Fruit fly (Drosophila melanogaster) whole organism, embryonic: Measurements from ENCODE around the gene Cpr65Au.

Source experiments
- Adf1 ChIP-seq: fragments of 200-800 bp; sonication (Bioruptor generic); IDR thresholded peaks from 2 replicates; pipeline ENCODE4 v1.3.6; 2022; ENCODE audit warnings: missing biosample characterization, missing genetic modification characterization
- BEAF-32 ChIP-seq: fragments of 200-800 bp; sonication (Bioruptor generic); optimal IDR thresholded peaks from 3 replicates; lab custom pipeline; 2017; ENCODE audit warnings: missing biosample characterization, missing genetic modification characterization, mild to moderate bottlenecking, moderate library complexity, missing genetic modification reagents
- Blimp-1 ChIP-seq: fragments of 200-800 bp; sonication (Bioruptor generic); optimal IDR thresholded peaks from 3 replicates; lab custom pipeline; 2018; ENCODE audit warnings: missing biosample characterization, missing genetic modification characterization, mild to moderate bottlenecking, moderate library complexity, missing genetic modification reagents
- CG10366 ChIP-seq: fragments of 200-800 bp; sonication (Bioruptor generic); IDR thresholded peaks from 2 replicates; pipeline ENCODE4 v1.3.6; 2022; ENCODE audit warnings: missing biosample characterization, missing genetic modification characterization
- CG10565 ChIP-seq: fragments of 200-800 bp; sonication (Bioruptor generic); optimal IDR thresholded peaks from 3 replicates; lab custom pipeline; 2016; ENCODE audit warnings: missing biosample characterization, mild to moderate bottlenecking, missing genetic modification characterization
- CG11456 ChIP-seq: fragments of 200-800 bp; sonication (Bioruptor generic); IDR thresholded peaks from 3 replicates; pipeline ENCODE4 v1.3.6; 2022; ENCODE audit warnings: missing biosample characterization, missing genetic modification characterization
- CG12104 ChIP-seq: fragments of 200-800 bp; sonication (Bioruptor generic); optimal IDR thresholded peaks from 3 replicates; lab custom pipeline; 2016; ENCODE audit warnings: missing biosample characterization, missing genetic modification characterization
- CG1233 ChIP-seq: fragments of 200-800 bp; sonication (Bioruptor generic); optimal IDR thresholded peaks from 4 replicates; lab custom pipeline; 2018; ENCODE audit warnings: missing biosample characterization, mild to moderate bottlenecking, missing genetic modification characterization
- CG12391 ChIP-seq: fragments of 200-800 bp; sonication (Bioruptor generic); optimal IDR thresholded peaks from 3 replicates; lab custom pipeline; 2018; ENCODE audit warnings: missing biosample characterization, mild to moderate bottlenecking, missing genetic modification characterization, moderate library complexity
- CG15269 ChIP-seq: fragments of 200-800 bp; sonication (Bioruptor generic); optimal IDR thresholded peaks from 2 replicates; lab custom pipeline; 2018; ENCODE audit warnings: missing biosample characterization, mild to moderate bottlenecking, missing genetic modification characterization, moderate library complexity
- CG16863 ChIP-seq: fragments of 200-800 bp; sonication (Bioruptor generic); optimal IDR thresholded peaks from 3 replicates; lab custom pipeline; 2016; ENCODE audit warnings: missing biosample characterization, missing genetic modification characterization
- CG18011 ChIP-seq: fragments of 200-800 bp; sonication (Bioruptor generic); optimal IDR thresholded peaks from 2 replicates; lab custom pipeline; 2017; ENCODE audit warnings: missing biosample characterization, missing genetic modification characterization, mild to moderate bottlenecking, moderate library complexity, missing genotype
- CG2202 ChIP-seq: fragments of 200-800 bp; sonication (Bioruptor generic); optimal IDR thresholded peaks from 2 replicates; lab custom pipeline; 2018; ENCODE audit warnings: missing biosample characterization, mild to moderate bottlenecking, missing genetic modification characterization
- CG30431 ChIP-seq: fragments of 200-800 bp; sonication (Bioruptor generic); optimal IDR thresholded peaks from 2 replicates; lab custom pipeline; 2017; ENCODE audit warnings: missing biosample characterization, missing genetic modification characterization
- CG3065 ChIP-seq: fragments of 200-800 bp; sonication (Bioruptor generic); optimal IDR thresholded peaks from 2 replicates; lab custom pipeline; 2016; ENCODE audit warnings: missing biosample characterization, missing genetic modification characterization
- CG8290 ChIP-seq, 3 experiments: fragments of 200-800 bp; sonication (Bioruptor generic); optimal IDR thresholded peaks; 2 replicates each; lab custom pipeline; 2016 to 2019; ENCODE audit warnings: missing biosample characterization in 3 of 3, missing genetic modification characterization in 3 of 3, mild to moderate bottlenecking in 2 of 3, moderate library complexity in 1 of 3
- CHES-1-like ChIP-seq: fragments of 200-800 bp; sonication (Bioruptor generic); optimal IDR thresholded peaks from 2 replicates; lab custom pipeline; 2016; ENCODE audit warnings: missing biosample characterization, missing genetic modification characterization
- CTCF ChIP-seq: fragments of 200-800 bp; sonication (Bioruptor generic); optimal IDR thresholded peaks from 2 replicates; lab custom pipeline; 2017; ENCODE audit warnings: missing biosample characterization, mild to moderate bottlenecking, missing genetic modification characterization, moderate library complexity
- E2f1 ChIP-seq: fragments of 200-800 bp; sonication (Bioruptor generic); IDR thresholded peaks from 2 replicates; pipeline ENCODE4 v1.3.6; 2022; ENCODE audit warnings: missing biosample characterization, missing genetic modification characterization
- GATAe ChIP-seq: fragments of 200-800 bp; sonication (Bioruptor generic); conservative IDR thresholded peaks from 2 replicates; pipeline ENCODE4 v1.3.6; 2022; ENCODE audit warnings: missing biosample characterization, missing genetic modification characterization
- HLH3B ChIP-seq: fragments of 200-800 bp; sonication (Bioruptor generic); IDR thresholded peaks from 2 replicates; pipeline ENCODE4 v1.3.6; 2022; ENCODE audit warnings: missing biosample characterization, missing genetic modification characterization
- Hmx ChIP-seq: fragments of 200-800 bp; sonication (Bioruptor generic); optimal IDR thresholded peaks from 2 replicates; lab custom pipeline; 2016; ENCODE audit warnings: missing biosample characterization, missing genetic modification characterization
- Hr51 ChIP-seq, 2 experiments: fragments of 200-800 bp; sonication (Bioruptor generic); optimal IDR thresholded peaks; 2 replicates in 1 of 2; 3 replicates in 1 of 2; lab custom pipeline; 2016 to 2018; ENCODE audit warnings: missing biosample characterization in 2 of 2, missing genetic modification characterization in 2 of 2, mild to moderate bottlenecking in 1 of 2, moderate library complexity in 1 of 2
- Kr ChIP-seq: fragments of 200-800 bp; sonication (Bioruptor generic); optimal IDR thresholded peaks from 2 replicates; lab custom pipeline; 2017; ENCODE audit warnings: missing biosample characterization, mild to moderate bottlenecking, missing genetic modification characterization
- Scr ChIP-seq: fragments of 200-800 bp; sonication (Bioruptor generic); IDR thresholded peaks from 2 replicates; pipeline ENCODE4 v1.3.6; 2022; ENCODE audit warnings: missing biosample characterization, missing genetic modification characterization; ENCODE audit not compliant: partially characterized antibody
- Trl ChIP-seq, 3 experiments: fragments of >200 bp in 2 of 3; fragments of 200-800 bp in 1 of 3; sonication (Bioruptor generic) in 1 of 3; optimal IDR thresholded peaks; 2 replicates in 1 of 3; 3 replicates in 2 of 3; lab custom pipeline; 2016 to 2017; ENCODE audit warnings: missing biosample characterization in 1 of 3, missing genetic modification characterization in 1 of 3
- Usf ChIP-seq: fragments of 200-800 bp; sonication (Bioruptor generic); optimal IDR thresholded peaks from 2 replicates; lab custom pipeline; 2017; ENCODE audit warnings: missing genotype, missing biosample characterization, missing genetic modification characterization
- ac ChIP-seq: fragments of 200-800 bp; sonication (Bioruptor generic); optimal IDR thresholded peaks from 3 replicates; lab custom pipeline; 2017; ENCODE audit warnings: missing biosample characterization, mild to moderate bottlenecking, missing genetic modification characterization
- al ChIP-seq: fragments of 200-800 bp; sonication (Bioruptor generic); IDR thresholded peaks from 2 replicates; pipeline ENCODE4 v1.3.6; 2022; ENCODE audit warnings: missing biosample characterization, missing genetic modification characterization
- az2 ChIP-seq: fragments of 200-800 bp; sonication (Bioruptor generic); optimal IDR thresholded peaks from 3 replicates; lab custom pipeline; 2016; ENCODE audit warnings: missing biosample characterization, missing genetic modification characterization
- br ChIP-seq: fragments of >200 bp; optimal IDR thresholded peaks from 2 replicates; lab custom pipeline; 2017
- btn ChIP-seq: fragments of 200-800 bp; sonication (Bioruptor generic); optimal IDR thresholded peaks from 2 replicates; lab custom pipeline; 2016; ENCODE audit warnings: missing biosample characterization, missing genetic modification characterization
- cas ChIP-seq: fragments of 200-800 bp; sonication (Bioruptor generic); IDR thresholded peaks from 2 replicates; pipeline ENCODE4 v1.3.6; 2022; ENCODE audit warnings: missing biosample characterization, missing genetic modification characterization
- cg ChIP-seq: fragments of 200-800 bp; sonication (Bioruptor generic); optimal IDR thresholded peaks from 3 replicates; lab custom pipeline; 2019; ENCODE audit warnings: missing biosample characterization, mild to moderate bottlenecking, missing genetic modification characterization, moderate library complexity
- corto ChIP-seq: fragments of 200-800 bp; sonication (Bioruptor generic); optimal IDR thresholded peaks from 2 replicates; lab custom pipeline; 2016; ENCODE audit warnings: missing biosample characterization, mild to moderate bottlenecking, missing genetic modification characterization, moderate library complexity
- dmrt11E ChIP-seq: fragments of 200-800 bp; sonication (Bioruptor generic); optimal IDR thresholded peaks from 3 replicates; lab custom pipeline; 2018; ENCODE audit warnings: missing biosample characterization, mild to moderate bottlenecking, missing genetic modification characterization, moderate library complexity
- ewg ChIP-seq: fragments of 200-800 bp; sonication (Bioruptor generic); optimal IDR thresholded peaks from 3 replicates; lab custom pipeline; 2017; ENCODE audit warnings: mild to moderate bottlenecking, missing biosample characterization, missing genetic modification reagents, missing genetic modification characterization
- gcm ChIP-seq: fragments of 200-800 bp; sonication (Bioruptor generic); optimal IDR thresholded peaks from 2 replicates; lab custom pipeline; 2019; ENCODE audit warnings: missing biosample characterization, mild to moderate bottlenecking, missing genetic modification characterization, moderate library complexity
- hth ChIP-seq: fragments of >200 bp; optimal IDR thresholded peaks from 2 replicates; lab custom pipeline; 2017; ENCODE audit warnings: inconsistent platforms
- ken ChIP-seq: fragments of 200-800 bp; sonication (Bioruptor generic); IDR thresholded peaks from 3 replicates; pipeline ENCODE4 v1.3.6; 2022; ENCODE audit warnings: missing biosample characterization, missing genetic modification characterization
- p53 ChIP-seq: fragments of 200-800 bp; sonication (Bioruptor generic); optimal IDR thresholded peaks from 2 replicates; lab custom pipeline; 2016; ENCODE audit warnings: missing biosample characterization, missing genetic modification characterization
- pnt ChIP-seq: fragments of 200-800 bp; sonication (Bioruptor generic); optimal IDR thresholded peaks from 3 replicates; lab custom pipeline; 2016; ENCODE audit warnings: missing biosample characterization, missing genetic modification characterization
- prd ChIP-seq, 3 experiments: fragments of >200 bp in 2 of 3; fragments of 200-800 bp in 1 of 3; sonication (Bioruptor generic) in 1 of 3; optimal IDR thresholded peaks in 2 of 3; IDR thresholded peaks in 1 of 3; 2 replicates in 2 of 3; 3 replicates in 1 of 3; pipeline versions ENCODE4 v1.3.6 to Lab custom; 2017 to 2022; ENCODE audit warnings: missing biosample characterization in 1 of 3, missing genetic modification characterization in 1 of 3
- sd ChIP-seq: fragments of 200-800 bp; sonication (Bioruptor generic); optimal IDR thresholded peaks from 3 replicates; lab custom pipeline; 2018; ENCODE audit warnings: missing biosample characterization, mild to moderate bottlenecking, missing genetic modification characterization, moderate library complexity
- sob ChIP-seq: fragments of 200-800 bp; sonication (Bioruptor generic); IDR thresholded peaks from 2 replicates; pipeline ENCODE4 v1.3.6; 2022; ENCODE audit warnings: missing biosample characterization, missing genetic modification characterization
- tio ChIP-seq: fragments of 200-800 bp; sonication (Bioruptor generic); optimal IDR thresholded peaks from 2 replicates; lab custom pipeline; 2017; ENCODE audit warnings: missing biosample characterization, missing genetic modification characterization, inconsistent platforms
- tna ChIP-seq: fragments of 200-800 bp; sonication (Bioruptor generic); IDR thresholded peaks from 2 replicates; pipeline ENCODE4 v1.3.6; 2022; ENCODE audit warnings: missing biosample characterization, missing genetic modification characterization; ENCODE audit not compliant: partially characterized antibody
- ttk ChIP-seq: fragments of 200-800 bp; sonication (Bioruptor generic); IDR thresholded peaks from 2 replicates; pipeline ENCODE4 v2.1.2; 2022; ENCODE audit warnings: missing biosample characterization, missing genetic modification characterization
- vnd ChIP-seq: fragments of 200-800 bp; sonication (Bioruptor generic); IDR thresholded peaks from 3 replicates; pipeline ENCODE4 v1.3.6; 2022; ENCODE audit warnings: missing biosample characterization, missing genetic modification characterization; ENCODE audit not compliant: partially characterized antibody
- zen ChIP-seq: fragments of 200-800 bp; sonication (Bioruptor generic); optimal IDR thresholded peaks from 3 replicates; lab custom pipeline; 2018; ENCODE audit warnings: missing biosample characterization, mild to moderate bottlenecking, missing genetic modification characterization, moderate library complexity
- zfh1 ChIP-seq: fragments of 200-800 bp; sonication (Bioruptor generic); IDR thresholded peaks from 3 replicates; pipeline ENCODE4 v1.3.6; 2022; ENCODE audit warnings: missing biosample characterization, missing genetic modification characterization

Cpr65Au gene

dm6 chr3L:6085988-6086387 lies 45.9 kb downstream of the Cpr65Au start (continued):
- TF ChIP-seq ewg (GFP tag; lab: Kevin White, UChicago) (no peak), tna (no peak), CG8290 (GFP tag; optimal IDR thresholded peaks at IDR 0.05; lab: Kevin White, UChicago) (no peak), CG8290 (tag; optimal IDR thresholded peaks at IDR 0.05; lab: Kevin White, UChicago) (peak in 1 of 2 experiments; percentile 5), cg (no peak), CG2202 (tag; lab: Kevin White, UChicago) (no peak), hth (lab: Kevin White, UChicago) (no peak), Hr51 (GFP tag; optimal IDR thresholded peaks at IDR 0.05; lab: Kevin White, UChicago) (peak in 1 of 2 experiments; percentile 34), CG10565 (GFP tag; lab: Kevin White, UChicago) (no peak), CG10366 (GFP tag; lab: Robert Waterston, UW) (0 out of 2 replicates have a peak, but pooled peaks have one; percentile 8), ttk (GFP tag; lab: Robert Waterston, UW) (no peak), prd (optimal IDR thresholded peaks at IDR 0.05; lab: Kevin White, UChicago) (no peak), prd (GFP tag; IDR thresholded peaks at IDR 0.05; lab: Robert Waterston, UW) (peak; percentile 45; the same call in 1 of the 3 replicates), Hmx (no peak), pnt (peak; percentile 12), CG3065 (no peak), CG18011 (no peak), E2f1 (GFP tag; lab: Robert Waterston, UW) (no peak), gcm (GFP tag; lab: Kevin White, UChicago) (no peak), p53 (GFP tag; lab: Kevin White, UChicago) (no peak), sd (no peak), Adf1 (no peak), CHES-1-like (GFP tag; lab: Kevin White, UChicago) (no peak), CG12391 (tag; lab: Kevin White, UChicago) (peak; percentile 27), corto (no peak), az2 (GFP tag; lab: Kevin White, UChicago) (peak; percentile 37), tio (GFP tag; lab: Kevin White, UChicago) (no peak), Kr (GFP tag; lab: Kevin White, UChicago) (no peak), br (no peak), zfh1 (GFP tag; lab: Robert Waterston, UW) (no peak), Blimp-1 (no peak), sob (GFP tag; lab: Robert Waterston, UW) (0 out of 2 replicates have a peak, but pooled peaks have one; percentile 26), CG16863 (GFP tag; lab: Kevin White, UChicago) (no peak), GATAe (GFP tag; lab: Robert Waterston, UW) (no peak), CG30431 (GFP tag; lab: Kevin White, UChicago) (no peak), zen (tag; lab: Kevin White, UChicago) (no peak), btn (GFP tag; lab: Kevin White, UChicago) (no peak), Usf (GFP tag; lab: Kevin White, UChicago) (no peak), CG15269 (tag; lab: Kevin White, UChicago) (peak; percentile 41), CTCF (no peak), Scr (GFP tag; lab: Robert Waterston, UW) (no peak), CG1233 (no peak), HLH3B (no peak), Trl (optimal IDR thresholded peaks at IDR 0.05; lab: Kevin White, UChicago) (no peak), Trl (GFP tag; optimal IDR thresholded peaks at IDR 0.05; lab: Kevin White, UChicago) (no peak), ac (GFP tag; lab: Kevin White, UChicago) (no peak), ken (GFP tag; lab: Robert Waterston, UW) (peak; percentile 21; the same call in 1 of the 3 replicates), BEAF-32 (GFP tag; lab: Kevin White, UChicago) (no peak), cas (GFP tag; lab: Robert Waterston, UW) (no peak), CG12104 (GFP tag; lab: Kevin White, UChicago) (no peak), al (GFP tag; lab: Robert Waterston, UW) (no peak), CG11456 (GFP tag; lab: Robert Waterston, UW) (no peak), dmrt11E (tag; lab: Kevin White, UChicago) (no peak), vnd (GFP tag; lab: Robert Waterston, UW) (no peak)
